Fruit fly (Drosophila melanogaster) whole organism, embryonic: ENCODE data around the gene slmb.

Experiments
- BtbVII ChIP-seq: fragments of 200-800 bp; sonication (Bioruptor generic); optimal IDR thresholded peaks from 3 replicates; lab custom pipeline; 2017; ENCODE audit warnings: missing biosample characterization, mild to moderate bottlenecking, missing genetic modification characterization
- CG13287 ChIP-seq: fragments of 200-800 bp; sonication (Bioruptor generic); IDR thresholded peaks from 2 replicates; pipeline ENCODE4 v1.3.6; 2022; ENCODE audit warnings: missing biosample characterization, missing genetic modification characterization; ENCODE audit not compliant: partially characterized antibody
- CG13775 ChIP-seq: fragments of 200-800 bp; sonication (Bioruptor generic); optimal IDR thresholded peaks from 3 replicates; lab custom pipeline; 2017; ENCODE audit warnings: missing biosample characterization, mild to moderate bottlenecking, missing genetic modification characterization
- CG14710 ChIP-seq: fragments of 200-800 bp; sonication (Bioruptor generic); optimal IDR thresholded peaks from 3 replicates; lab custom pipeline; 2019; ENCODE audit warnings: missing biosample characterization, mild to moderate bottlenecking, missing genetic modification characterization, moderate library complexity
- CG15479 ChIP-seq: fragments of 200-800 bp; sonication (Bioruptor generic); optimal IDR thresholded peaks from 3 replicates; lab custom pipeline; 2019; ENCODE audit warnings: missing biosample characterization, mild to moderate bottlenecking, missing genetic modification characterization, moderate library complexity
- CG15514 ChIP-seq: fragments of 200-800 bp; sonication (Bioruptor generic); optimal IDR thresholded peaks from 3 replicates; lab custom pipeline; 2017; ENCODE audit warnings: missing biosample characterization, missing genetic modification characterization, mild to moderate bottlenecking, moderate library complexity, missing genetic modification reagents
- CG18011 ChIP-seq: fragments of 200-800 bp; sonication (Bioruptor generic); optimal IDR thresholded peaks from 2 replicates; lab custom pipeline; 2017; ENCODE audit warnings: missing biosample characterization, missing genetic modification characterization, mild to moderate bottlenecking, moderate library complexity, missing genotype
- CG2116 ChIP-seq: fragments of 200-800 bp; sonication (Bioruptor generic); optimal IDR thresholded peaks from 3 replicates; lab custom pipeline; 2018; ENCODE audit warnings: missing biosample characterization, mild to moderate bottlenecking, missing genetic modification characterization
- CG2889 ChIP-seq: fragments of 200-800 bp; sonication (Bioruptor generic); IDR thresholded peaks from 3 replicates; pipeline ENCODE4 v1.3.6; 2022; ENCODE audit warnings: missing biosample characterization, missing genetic modification characterization
- CG33557 ChIP-seq: fragments of 200-800 bp; sonication (Bioruptor generic); optimal IDR thresholded peaks from 2 replicates; lab custom pipeline; 2019; ENCODE audit warnings: missing biosample characterization, mild to moderate bottlenecking, missing genetic modification characterization, moderate library complexity
- CG34422 ChIP-seq: fragments of 200-800 bp; sonication (Bioruptor generic); IDR thresholded peaks from 3 replicates; pipeline ENCODE4 v1.3.6; 2022; ENCODE audit warnings: missing biosample characterization, missing genetic modification characterization
- CG3847 ChIP-seq: fragments of 200-800 bp; sonication (Bioruptor generic); IDR thresholded peaks from 2 replicates; pipeline ENCODE4 v1.3.6; 2022; ENCODE audit warnings: missing biosample characterization, missing genetic modification characterization
- CG4617 ChIP-seq: fragments of 200-800 bp; sonication (Bioruptor generic); optimal IDR thresholded peaks from 3 replicates; lab custom pipeline; 2016; ENCODE audit warnings: missing biosample characterization, missing genetic modification characterization, borderline replicate concordance
- CG7786 ChIP-seq: fragments of 200-800 bp; sonication (Bioruptor generic); optimal IDR thresholded peaks from 2 replicates; lab custom pipeline; 2016; ENCODE audit warnings: missing biosample characterization, missing genetic modification characterization
- CG9797 ChIP-seq: fragments of 200-800 bp; sonication (Bioruptor generic); optimal IDR thresholded peaks from 3 replicates; lab custom pipeline; 2018; ENCODE audit warnings: missing biosample characterization, mild to moderate bottlenecking, missing genetic modification characterization
- CTCF ChIP-seq: fragments of 200-800 bp; sonication (Bioruptor generic); optimal IDR thresholded peaks from 2 replicates; lab custom pipeline; 2017; ENCODE audit warnings: missing biosample characterization, mild to moderate bottlenecking, missing genetic modification characterization, moderate library complexity
- Camta ChIP-seq: fragments of 200-800 bp; sonication (Bioruptor generic); optimal IDR thresholded peaks from 2 replicates; lab custom pipeline; 2016; ENCODE audit warnings: missing biosample characterization, missing genetic modification characterization
- D19A ChIP-seq: fragments of 200-800 bp; optimal IDR thresholded peaks from 3 replicates; lab custom pipeline; 2019; ENCODE audit warnings: missing biosample characterization, mild to moderate bottlenecking, missing genetic modification characterization, moderate library complexity
- Dbx ChIP-seq: fragments of 200-800 bp; sonication (Bioruptor generic); IDR thresholded peaks from 3 replicates; pipeline ENCODE4 v1.3.6; 2022; ENCODE audit warnings: missing biosample characterization, missing genetic modification characterization
- Dll ChIP-seq: fragments of 200-800 bp; sonication (Bioruptor generic); IDR thresholded peaks from 4 replicates; pipeline ENCODE4 v1.3.6; 2022; ENCODE audit warnings: missing biosample characterization, missing genetic modification characterization; ENCODE audit not compliant: partially characterized antibody
- E2f2 ChIP-seq: fragments of 200-800 bp; sonication (Bioruptor generic); IDR thresholded peaks from 2 replicates; pipeline ENCODE4 v1.3.6; 2022; ENCODE audit warnings: missing biosample characterization, missing genetic modification characterization
- Ets97D ChIP-seq: fragments of 200-800 bp; sonication (Bioruptor generic); optimal IDR thresholded peaks from 3 replicates; lab custom pipeline; 2016; ENCODE audit warnings: missing biosample characterization, missing genetic modification characterization
- HLHmδ ChIP-seq: fragments of 200-800 bp; sonication (Bioruptor generic); optimal IDR thresholded peaks from 2 replicates; lab custom pipeline; 2018; ENCODE audit warnings: missing biosample characterization, mild to moderate bottlenecking, missing genetic modification characterization, moderate library complexity
- MBD-R2 ChIP-seq: fragments of 200-800 bp; sonication (Bioruptor generic); IDR thresholded peaks from 2 replicates; pipeline ENCODE4 v1.3.6; 2022; ENCODE audit warnings: missing biosample characterization, missing genetic modification characterization
- Med ChIP-seq: fragments of 200-800 bp; sonication (Bioruptor generic); peaks from one replicate; lab custom pipeline; 2016; ENCODE audit warnings: missing biosample characterization, missing genetic modification characterization, mild to moderate bottlenecking, inconsistent platforms, moderate library complexity
- Nf-YA ChIP-seq: fragments of 200-800 bp; sonication (Bioruptor generic); IDR thresholded peaks from 2 replicates; pipeline ENCODE4 v1.3.6; 2022; ENCODE audit warnings: missing biosample characterization, missing genetic modification characterization
- Opbp ChIP-seq: fragments of 200-800 bp; sonication (Bioruptor generic); IDR thresholded peaks from 3 replicates; pipeline ENCODE4 v1.3.6; 2022; ENCODE audit warnings: missing biosample characterization, missing genetic modification characterization; ENCODE audit not compliant: partially characterized antibody
- Scr ChIP-seq: fragments of 200-800 bp; sonication (Bioruptor generic); IDR thresholded peaks from 2 replicates; pipeline ENCODE4 v1.3.6; 2022; ENCODE audit warnings: missing biosample characterization, missing genetic modification characterization; ENCODE audit not compliant: partially characterized antibody
- Xrp1 ChIP-seq: fragments of 200-800 bp; sonication (Bioruptor generic); IDR thresholded peaks from 2 replicates; pipeline ENCODE4 v1.3.6; 2022; ENCODE audit warnings: missing biosample characterization, missing genetic modification characterization
- YL-1 ChIP-seq: fragments of 200-800 bp; sonication (Bioruptor generic); optimal IDR thresholded peaks from 3 replicates; lab custom pipeline; 2017; ENCODE audit warnings: missing biosample characterization, mild to moderate bottlenecking, missing genetic modification characterization
- disco-r ChIP-seq: fragments of 200-800 bp; sonication (Bioruptor generic); optimal IDR thresholded peaks from 2 replicates; lab custom pipeline; 2016; ENCODE audit warnings: missing biosample characterization, missing genetic modification characterization
- exex ChIP-seq: fragments of 200-800 bp; sonication (Bioruptor generic); optimal IDR thresholded peaks from 4 replicates; lab custom pipeline; 2018; ENCODE audit warnings: missing biosample characterization, mild to moderate bottlenecking, missing genetic modification characterization, moderate library complexity
- fd3F ChIP-seq: fragments of 200-800 bp; sonication (Bioruptor generic); optimal IDR thresholded peaks from 2 replicates; lab custom pipeline; 2018; ENCODE audit warnings: missing biosample characterization, mild to moderate bottlenecking, missing genetic modification characterization, moderate library complexity
- ftz-f1 ChIP-seq: fragments of 200-800 bp; sonication (Bioruptor generic); optimal IDR thresholded peaks from 2 replicates; lab custom pipeline; 2016; ENCODE audit warnings: missing biosample characterization, missing genetic modification characterization
- hkb ChIP-seq, 2 experiments: fragments of 200-800 bp in 1 of 2; fragments of >200 bp in 1 of 2; sonication (Bioruptor generic) in 1 of 2; IDR thresholded peaks in 1 of 2; optimal IDR thresholded peaks in 1 of 2; 2 replicates each; pipeline versions ENCODE4 v1.3.6 to Lab custom; 2017 to 2022; ENCODE audit warnings: missing biosample characterization in 1 of 2, missing genetic modification characterization in 1 of 2
- knrl ChIP-seq: fragments of 200-800 bp; sonication (Bioruptor generic); IDR thresholded peaks from 3 replicates; pipeline ENCODE4 v1.3.6; 2022; ENCODE audit warnings: missing biosample characterization, missing genetic modification characterization; ENCODE audit not compliant: partially characterized antibody
- lab ChIP-seq: fragments of 200-800 bp; sonication (Bioruptor generic); optimal IDR thresholded peaks from 3 replicates; lab custom pipeline; 2017; ENCODE audit warnings: missing biosample characterization, missing genetic modification characterization, mild to moderate bottlenecking, moderate library complexity, missing genetic modification reagents
- nmo ChIP-seq: fragments of 200-800 bp; sonication (Bioruptor generic); optimal IDR thresholded peaks from 2 replicates; lab custom pipeline; 2018; ENCODE audit warnings: missing biosample characterization, mild to moderate bottlenecking, missing genetic modification characterization, moderate library complexity
- phol ChIP-seq: fragments of 200-800 bp; sonication (Bioruptor generic); optimal IDR thresholded peaks from 3 replicates; lab custom pipeline; 2018; ENCODE audit warnings: missing biosample characterization, mild to moderate bottlenecking, missing genetic modification characterization, moderate library complexity
- schlank ChIP-seq: fragments of 200-800 bp; sonication (Bioruptor generic); optimal IDR thresholded peaks from 2 replicates; lab custom pipeline; 2018; ENCODE audit warnings: missing biosample characterization, mild to moderate bottlenecking, missing genetic modification characterization
- seq ChIP-seq: fragments of 200-800 bp; sonication (Bioruptor generic); IDR thresholded peaks from 2 replicates; pipeline ENCODE4 v1.3.6; 2022; ENCODE audit warnings: missing biosample characterization, missing genetic modification characterization
- slp2 ChIP-seq: fragments of 200-800 bp; sonication (Bioruptor generic); optimal IDR thresholded peaks from 2 replicates; lab custom pipeline; 2016; ENCODE audit warnings: missing biosample characterization, missing genetic modification characterization
- so ChIP-seq: fragments of 200-800 bp; sonication (Bioruptor generic); IDR thresholded peaks from 3 replicates; pipeline ENCODE4 v1.3.6; 2022; ENCODE audit warnings: missing biosample characterization, missing genetic modification characterization
- tin ChIP-seq: fragments of 200-800 bp; sonication (Bioruptor generic); optimal IDR thresholded peaks from 3 replicates; lab custom pipeline; 2016; ENCODE audit warnings: missing biosample characterization, missing genetic modification characterization
- tna ChIP-seq: fragments of 200-800 bp; sonication (Bioruptor generic); IDR thresholded peaks from 2 replicates; pipeline ENCODE4 v1.3.6; 2022; ENCODE audit warnings: missing biosample characterization, missing genetic modification characterization; ENCODE audit not compliant: partially characterized antibody
- trem ChIP-seq: fragments of 200-800 bp; optimal IDR thresholded peaks from 3 replicates; lab custom pipeline; 2019; ENCODE audit warnings: missing biosample characterization, mild to moderate bottlenecking, missing genetic modification characterization, moderate library complexity
- unc-4 ChIP-seq: fragments of 200-800 bp; sonication (Bioruptor generic); IDR thresholded peaks from 2 replicates; pipeline ENCODE4 v1.3.6; 2022; ENCODE audit warnings: missing biosample characterization, missing genetic modification characterization; ENCODE audit not compliant: partially characterized antibody
- vvl ChIP-seq: fragments of 200-800 bp; sonication (Bioruptor generic); IDR thresholded peaks from 2 replicates; pipeline ENCODE4 v1.3.6; 2022; ENCODE audit warnings: missing biosample characterization, missing genetic modification characterization
- zen ChIP-seq: fragments of 200-800 bp; sonication (Bioruptor generic); optimal IDR thresholded peaks from 3 replicates; lab custom pipeline; 2018; ENCODE audit warnings: missing biosample characterization, mild to moderate bottlenecking, missing genetic modification characterization, moderate library complexity

Gene slmb

DNA sequence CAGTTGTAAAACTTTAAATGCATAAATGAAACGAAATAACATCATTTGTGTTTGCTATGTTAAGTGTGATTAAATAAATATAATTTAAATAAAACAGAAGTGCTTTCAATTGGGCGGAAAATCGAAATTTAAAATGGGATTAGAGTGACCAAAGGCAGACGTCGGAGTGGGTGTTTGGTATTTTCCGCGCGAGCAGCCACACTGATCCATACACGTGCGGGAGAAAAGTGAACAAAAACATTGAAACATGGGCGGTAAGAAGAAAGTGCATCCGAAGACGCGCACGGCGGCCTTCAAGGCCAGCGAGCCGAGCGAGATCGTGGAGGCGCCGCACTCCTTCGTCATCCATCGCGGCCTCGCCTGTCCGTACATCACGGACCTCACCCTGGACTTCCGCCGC, 11.2 kb downstream of the slmb start, which contains the start of gene ppan (continued):
- TF ChIP-seq vvl (GFP tag; lab: Robert Waterston, UW) = 0 out of 2 replicates have a peak, but pooled peaks have one; percentile 8
- TF ChIP-seq seq = no peak
- TF ChIP-seq Xrp1 (GFP tag; lab: Robert Waterston, UW) = 0 out of 2 replicates have a peak, but pooled peaks have one; percentile 13
- TF ChIP-seq E2f2 = peak; percentile 91
- TF ChIP-seq CG3847 (GFP tag; lab: Robert Waterston, UW) = peak; percentile 53; the same call in 1 of the 2 replicates
- no peak for TF ChIP-seq lab
- TF ChIP-seq Dbx (GFP tag; lab: Robert Waterston, UW) = 0 out of 3 replicates have a peak, but pooled peaks have one; percentile 10
- no peak for TF ChIP-seq zen (tag; lab: Kevin White, UChicago)
- no peak for TF ChIP-seq Camta (GFP tag; lab: Kevin White, UChicago)
- TF ChIP-seq MBD-R2 (GFP tag; lab: Robert Waterston, UW) = peak; percentile 82
- no peak for TF ChIP-seq exex
- TF ChIP-seq so (GFP tag; lab: Robert Waterston, UW) = no peak
- TF ChIP-seq hkb (optimal IDR thresholded peaks at IDR 0.05; lab: Kevin White, UChicago) = no peak
- TF ChIP-seq hkb (GFP tag; IDR thresholded peaks at IDR 0.05; lab: Robert Waterston, UW) = no peak
- no peak for TF ChIP-seq disco-r (GFP tag; lab: Kevin White, UChicago)
- no peak; the same call in 1 of the 2 replicates for TF ChIP-seq tna (GFP tag; lab: Robert Waterston, UW)
- TF ChIP-seq tin (GFP tag; lab: Kevin White, UChicago) = no peak
- peak; percentile 77; the same call in 2 of the 3 replicates for TF ChIP-seq CG34422 (GFP tag; lab: Robert Waterston, UW)
- TF ChIP-seq CG9797 = peak; percentile 87
- TF ChIP-seq trem (tag; lab: Kevin White, UChicago) = peak; percentile 33
- peak; percentile 66 for TF ChIP-seq CG15514
- peak; percentile 42 for TF ChIP-seq CG14710 (tag; lab: Kevin White, UChicago)
- peak; percentile 35; the same call in 1 of the 2 replicates for TF ChIP-seq unc-4 (GFP tag; lab: Robert Waterston, UW)
- TF ChIP-seq HLHmδ = no peak
- TF ChIP-seq CG18011 = no peak
- no peak for TF ChIP-seq Nf-YA (GFP tag; lab: Robert Waterston, UW)
- TF ChIP-seq phol (tag; lab: Kevin White, UChicago) = peak; percentile 28
- TF ChIP-seq ftz-f1 (GFP tag; lab: Kevin White, UChicago) = peak; percentile 66
- TF ChIP-seq Med (GFP tag; lab: Kevin White, UChicago) = peak; percentile 70
- TF ChIP-seq schlank = no peak
- no peak for TF ChIP-seq slp2
- peak; percentile 44 for TF ChIP-seq CG2116 (GFP tag; lab: Kevin White, UChicago)
- TF ChIP-seq knrl = peak; percentile 44; the same call in 1 of the 3 replicates
- peak; percentile 58 for TF ChIP-seq Ets97D (GFP tag; lab: Kevin White, UChicago)
- no peak for TF ChIP-seq CG7786 (GFP tag; lab: Kevin White, UChicago)
- TF ChIP-seq D19A = no peak
- peak; percentile 33 for TF ChIP-seq Scr (GFP tag; lab: Robert Waterston, UW)
- TF ChIP-seq BtbVII (GFP tag; lab: Kevin White, UChicago) = no peak
- TF ChIP-seq fd3F (GFP tag; lab: Kevin White, UChicago) = no peak
- peak; percentile 41 for TF ChIP-seq CTCF
- no peak for TF ChIP-seq CG15479 (GFP tag; lab: Kevin White, UChicago)
- TF ChIP-seq CG4617 = peak; percentile 16
- TF ChIP-seq CG33557 (GFP tag; lab: Kevin White, UChicago) = no peak
- TF ChIP-seq Opbp (GFP tag; lab: Robert Waterston, UW) = peak; percentile 17; the same call in 1 of the 3 replicates
- no peak for TF ChIP-seq CG13775 (GFP tag; lab: Kevin White, UChicago)
- TF ChIP-seq Dll (GFP tag; lab: Robert Waterston, UW) = 0 out of 4 replicates have a peak, but pooled peaks have one; percentile 34
- peak; percentile 64 for TF ChIP-seq CG13287 (GFP tag; lab: Robert Waterston, UW)
- no peak for TF ChIP-seq CG2889 (GFP tag; lab: Robert Waterston, UW)
- peak; percentile 84 for TF ChIP-seq YL-1 (GFP tag; lab: Kevin White, UChicago)
- TF ChIP-seq nmo (GFP tag; lab: Kevin White, UChicago) = no peak
